Worm (Caenorhabditis elegans) whole organism, late embryonic: Measurements from ENCODE around the gene emc-1.

Source experiments
- F13H6.1 ChIP-seq: sonication (generic microtip); optimal IDR thresholded peaks from 2 replicates; lab custom pipeline; 2016; ENCODE audit warnings: missing genetic modification characterization, missing compliant biosample characterization
- ceh-18 ChIP-seq: sonication (generic microtip); optimal IDR thresholded peaks from 2 replicates; lab custom pipeline; 2016; ENCODE audit warnings: missing genetic modification characterization, missing compliant biosample characterization
- ceh-2 ChIP-seq: sonication (generic microtip); optimal IDR thresholded peaks from 2 replicates; lab custom pipeline; 2016; ENCODE audit warnings: missing genotype, missing genetic modification characterization, missing compliant biosample characterization
- ceh-34 ChIP-seq: sonication (generic microtip); optimal IDR thresholded peaks from 2 replicates; lab custom pipeline; 2016; ENCODE audit warnings: mild to moderate bottlenecking, missing genetic modification characterization, missing compliant biosample characterization
- ceh-9 ChIP-seq: sonication (generic microtip); optimal IDR thresholded peaks from 2 replicates; lab custom pipeline; 2016; ENCODE audit warnings: mild to moderate bottlenecking, missing genetic modification characterization, inconsistent platforms, missing compliant biosample characterization
- elt-2 ChIP-seq: sonication (generic microtip); optimal IDR thresholded peaks from 2 replicates; lab custom pipeline; 2016; ENCODE audit warnings: missing genetic modification reagents, missing genetic modification characterization, missing compliant biosample characterization
- lin-11 ChIP-seq: fragments of 200-800 bp; sonication (Bioruptor generic); optimal IDR thresholded peaks from 2 replicates; lab custom pipeline; 2018; ENCODE audit warnings: mild to moderate bottlenecking, missing genetic modification characterization, missing compliant biosample characterization
- nfya-1 ChIP-seq: sonication (generic microtip); optimal IDR thresholded peaks from 2 replicates; lab custom pipeline; 2017; ENCODE audit warnings: missing genetic modification characterization, mild to moderate bottlenecking, missing compliant biosample characterization, antibody characterized with exemption, moderate library complexity
- nhr-11 ChIP-seq: fragments of 150-350 bp; optimal IDR thresholded peaks from 2 replicates; lab custom pipeline; 2014; ENCODE audit warnings: missing biosample characterization, missing genetic modification characterization
- rnt-1 ChIP-seq: sonication (generic microtip); optimal IDR thresholded peaks from 2 replicates; lab custom pipeline; 2016; ENCODE audit warnings: missing genetic modification characterization, missing compliant biosample characterization
- ttx-3 ChIP-seq: sonication (generic microtip); optimal IDR thresholded peaks from 2 replicates; lab custom pipeline; 2016; ENCODE audit warnings: missing genetic modification reagents, missing genetic modification characterization, missing compliant biosample characterization
- unc-42 ChIP-seq: sonication (generic microtip); optimal IDR thresholded peaks from 2 replicates; lab custom pipeline; 2016; ENCODE audit warnings: missing genotype, missing genetic modification characterization, missing compliant biosample characterization

- TF ChIP-seq ttx-3 (tag; lab: Kevin White, UChicago) (no peak), ceh-9 (tag; lab: Kevin White, UChicago) (no peak), nfya-1 (tag; lab: Kevin White, UChicago) (no peak), elt-2 (tag; lab: Kevin White, UChicago) (no peak), lin-11 (tag; lab: Kevin White, UChicago) (no peak), rnt-1 (tag; lab: Kevin White, UChicago) (no peak), ceh-18 (no peak), unc-42 (tag; lab: Kevin White, UChicago) (no peak), nhr-11 (no peak), F13H6.1 (tag; lab: Kevin White, UChicago) (no peak), ceh-2 (tag; lab: Kevin White, UChicago) (no peak), ceh-34 (tag; lab: Kevin White, UChicago) (no peak)
Observed at ce11 chrII:1441479-1441878, 58.7 kb downstream of the emc-1 start.
